Worm (Caenorhabditis elegans) whole organism, L4 larva: ENCODE results near the gene F22B5.5.

Experiments used
- F26F4.8 ChIP-seq: fragments of 200-800 bp; sonication (Bioruptor generic); conservative IDR thresholded peaks from 2 replicates; pipeline ENCODE4 v1.3.6; 2022; ENCODE audit warnings: missing genetic modification characterization, missing compliant biosample characterization
- F37D6.2 ChIP-seq: sonication (generic microtip); optimal IDR thresholded peaks from 2 replicates; lab custom pipeline; 2016; ENCODE audit warnings: mild to moderate bottlenecking, missing genetic modification characterization, missing compliant biosample characterization
- R02D3.7 ChIP-seq: fragments of 150-350 bp; sonication (generic microtip); optimal IDR thresholded peaks from 3 replicates; lab custom pipeline; 2014; ENCODE audit warnings: missing biosample characterization, missing genetic modification characterization
- ZK337.2 ChIP-seq: fragments of 200-800 bp; sonication (Bioruptor generic); IDR thresholded peaks from 2 replicates; pipeline ENCODE4 v1.3.6; 2022; ENCODE audit warnings: missing genetic modification reagents, missing genetic modification characterization, missing compliant biosample characterization
- ZK546.5 ChIP-seq, 2 experiments: sonication (generic microtip); optimal IDR thresholded peaks; 2 replicates each; lab custom pipeline; 2017; ENCODE audit warnings: missing biosample characterization in 2 of 2, missing genetic modification characterization in 2 of 2
- attf-4 ChIP-seq: sonication (generic microtip); optimal IDR thresholded peaks from 3 replicates; lab custom pipeline; 2017; ENCODE audit warnings: missing biosample characterization, missing genetic modification characterization
- ceh-20 ChIP-seq: fragments of 200-800 bp; sonication (Bioruptor generic); IDR thresholded peaks from 2 replicates; pipeline ENCODE4 v1.3.6; 2022; ENCODE audit warnings: missing genetic modification reagents, missing genetic modification characterization, missing compliant biosample characterization
- ceh-32 ChIP-seq: sonication (generic microtip); optimal IDR thresholded peaks from 2 replicates; lab custom pipeline; 2016; ENCODE audit warnings: mild to moderate bottlenecking, missing genetic modification characterization, missing compliant biosample characterization; ENCODE audit not compliant: poor library complexity
- ceh-62 ChIP-seq: sonication (generic microtip); optimal IDR thresholded peaks from 2 replicates; lab custom pipeline; 2017; ENCODE audit warnings: missing biosample characterization, missing genetic modification characterization
- ces-1 ChIP-seq: fragments of 150-350 bp; sonication (generic microtip); optimal IDR thresholded peaks from 4 replicates; lab custom pipeline; 2014; ENCODE audit warnings: missing biosample characterization, missing genetic modification reagents, missing genetic modification characterization
- ctbp-1 ChIP-seq: fragments of 200-800 bp; sonication (Bioruptor generic); IDR thresholded peaks from 2 replicates; pipeline ENCODE4 v1.3.6; 2022; ENCODE audit warnings: missing genetic modification reagents, missing genetic modification characterization, missing compliant biosample characterization
- dmd-6 ChIP-seq: fragments of 200-800 bp; sonication (Bioruptor generic); IDR thresholded peaks from 2 replicates; pipeline ENCODE4 v1.3.6; 2022; ENCODE audit warnings: missing genetic modification reagents, missing genetic modification characterization, missing compliant biosample characterization
- dmd-9 ChIP-seq: fragments of 200-800 bp; sonication (Bioruptor generic); IDR thresholded peaks from 2 replicates; pipeline ENCODE4 v1.3.6; 2022; ENCODE audit warnings: missing genetic modification reagents, missing genetic modification characterization, missing compliant biosample characterization
- dpl-1 ChIP-seq: fragments of 150-350 bp; optimal IDR thresholded peaks from 2 replicates; lab custom pipeline; 2014; ENCODE audit warnings: missing biosample characterization, missing genetic modification reagents, missing genetic modification characterization
- duxl-1 ChIP-seq: sonication (generic microtip); optimal IDR thresholded peaks from 2 replicates; lab custom pipeline; 2016; ENCODE audit warnings: mild to moderate bottlenecking, missing genetic modification characterization, moderate library complexity, missing compliant biosample characterization; ENCODE audit not compliant: poor library complexity
- dve-1 ChIP-seq: sonication (generic microtip); optimal IDR thresholded peaks from 2 replicates; lab custom pipeline; 2017; ENCODE audit warnings: antibody characterized with exemption, mild to moderate bottlenecking, missing genetic modification characterization, missing compliant biosample characterization; ENCODE audit not compliant: insufficient read depth
- egl-27 ChIP-seq: sonication (generic microtip); optimal IDR thresholded peaks from 3 replicates; lab custom pipeline; 2017; ENCODE audit warnings: missing biosample characterization, missing genetic modification reagents, missing genetic modification characterization
- fkh-10 ChIP-seq: fragments of 150-350 bp; optimal IDR thresholded peaks from 2 replicates; lab custom pipeline; 2014; ENCODE audit warnings: missing biosample characterization, missing genetic modification reagents, missing genetic modification characterization
- hif-1 ChIP-seq, 2 experiments: sonication (generic microtip); optimal IDR thresholded peaks; 2 replicates each; lab custom pipeline; 2016 to 2017; ENCODE audit warnings: missing compliant biosample characterization in 2 of 2, missing genetic modification characterization in 2 of 2, missing genetic modification reagents in 2 of 2, missing genotype in 2 of 2, mild to moderate bottlenecking in 1 of 2
- hlh-11 ChIP-seq: fragments of 200-800 bp; sonication (Bioruptor generic); optimal IDR thresholded peaks from 2 replicates; lab custom pipeline; 2018; ENCODE audit warnings: mild to moderate bottlenecking, missing genetic modification characterization, missing compliant biosample characterization
- hlh-30 ChIP-seq: sonication (generic microtip); optimal IDR thresholded peaks from 2 replicates; lab custom pipeline; 2017; ENCODE audit warnings: antibody characterized with exemption, mild to moderate bottlenecking, missing genetic modification characterization, missing compliant biosample characterization; ENCODE audit not compliant: insufficient read depth
- lim-7 ChIP-seq: fragments of 200-800 bp; sonication (Bioruptor generic); IDR thresholded peaks from 2 replicates; pipeline ENCODE4 v1.3.6; 2022; ENCODE audit warnings: missing genetic modification characterization, missing compliant biosample characterization
- lin-1 ChIP-seq: fragments of 200-800 bp; sonication (Bioruptor generic); IDR thresholded peaks from 2 replicates; pipeline ENCODE4 v1.3.6; 2022; ENCODE audit warnings: missing genetic modification reagents, missing genetic modification characterization, missing compliant biosample characterization
- lin-13 ChIP-seq: fragments of 150-350 bp; optimal IDR thresholded peaks from 2 replicates; lab custom pipeline; 2014; ENCODE audit warnings: missing biosample characterization, missing genetic modification reagents, missing genetic modification characterization
- lin-15B ChIP-seq: fragments of 150-350 bp; sonication (generic microtip); optimal IDR thresholded peaks from 3 replicates; lab custom pipeline; 2014; ENCODE audit warnings: missing biosample characterization, missing genetic modification characterization
- lin-39 ChIP-seq: fragments of 150-350 bp; optimal IDR thresholded peaks from 2 replicates; lab custom pipeline; 2014; ENCODE audit warnings: missing biosample characterization, missing genetic modification reagents, missing genetic modification characterization
- lsy-2 ChIP-seq, 2 experiments: fragments of 150-350 bp in 1 of 2; sonication (generic microtip) in 1 of 2; optimal IDR thresholded peaks; 2 replicates each; lab custom pipeline; 2014 to 2017; ENCODE audit warnings: missing biosample characterization in 2 of 2, missing genetic modification characterization in 2 of 2
- madf-9 ChIP-seq: fragments of 200-800 bp; sonication (Bioruptor generic); conservative IDR thresholded peaks from 2 replicates; pipeline ENCODE4 v1.3.6; 2022; ENCODE audit warnings: missing genetic modification reagents, missing genetic modification characterization, missing compliant biosample characterization
- mdl-1 ChIP-seq, 2 experiments: fragments of 150-350 bp in 1 of 2; sonication (generic microtip) in 1 of 2; optimal IDR thresholded peaks; 2 replicates each; lab custom pipeline; 2014 to 2017; ENCODE audit warnings: missing biosample characterization in 2 of 2, missing genetic modification characterization in 2 of 2
- mdt-29 ChIP-seq: fragments of 200-800 bp; sonication (Bioruptor generic); IDR thresholded peaks from 2 replicates; pipeline ENCODE4 v1.3.6; 2022; ENCODE audit warnings: missing genetic modification reagents, missing genetic modification characterization, missing compliant biosample characterization
- mes-2 ChIP-seq: sonication (generic microtip); optimal IDR thresholded peaks from 2 replicates; lab custom pipeline; 2016; ENCODE audit warnings: missing genotype, mild to moderate bottlenecking, missing genetic modification characterization, missing compliant biosample characterization; ENCODE audit not compliant: poor library complexity, severe bottlenecking
- mxl-2 ChIP-seq: fragments of 200-800 bp; sonication (Bioruptor generic); conservative IDR thresholded peaks from 2 replicates; pipeline ENCODE4 v1.3.6; 2022; ENCODE audit warnings: missing genetic modification reagents, missing genetic modification characterization, missing compliant biosample characterization
- nhr-237 ChIP-seq: sonication (generic microtip); optimal IDR thresholded peaks from 2 replicates; lab custom pipeline; 2017; ENCODE audit warnings: missing biosample characterization, missing genetic modification characterization
- nhr-28 ChIP-seq: fragments of 150-350 bp; optimal IDR thresholded peaks from 2 replicates; lab custom pipeline; 2014; ENCODE audit warnings: missing biosample characterization, missing genetic modification characterization
- nhr-42 ChIP-seq: fragments of 200-800 bp; sonication (Bioruptor generic); IDR thresholded peaks from 2 replicates; pipeline ENCODE4 v1.3.6; 2022; ENCODE audit warnings: missing genetic modification characterization, missing compliant biosample characterization
- nhr-48 ChIP-seq: sonication (generic microtip); optimal IDR thresholded peaks from 2 replicates; lab custom pipeline; 2016; ENCODE audit warnings: mild to moderate bottlenecking, missing genetic modification characterization, missing compliant biosample characterization
- nhr-77 ChIP-seq: fragments of 150-350 bp; optimal IDR thresholded peaks from 2 replicates; lab custom pipeline; 2014; ENCODE audit warnings: missing biosample characterization, missing genetic modification characterization
- pha-4 ChIP-seq, 2 experiments: fragments of 150-350 bp in 1 of 2; fragments of 200-800 bp in 1 of 2; sonication (Bioruptor generic) in 1 of 2; IDR thresholded peaks in 1 of 2; optimal IDR thresholded peaks in 1 of 2; 2 replicates each; pipeline versions ENCODE4 v1.3.6 to Lab custom; 2014 to 2022; ENCODE audit warnings: missing genetic modification characterization in 2 of 2, missing genetic modification reagents in 2 of 2, missing biosample characterization in 1 of 2, missing compliant biosample characterization in 1 of 2
- php-3 ChIP-seq: fragments of 200-800 bp; sonication (Bioruptor generic); IDR thresholded peaks from 2 replicates; pipeline ENCODE4 v1.3.6; 2022; ENCODE audit warnings: missing genetic modification reagents, missing genetic modification characterization, missing compliant biosample characterization
- saeg-2 ChIP-seq: fragments of 200-800 bp; sonication (Bioruptor generic); IDR thresholded peaks from 2 replicates; pipeline ENCODE4 v1.3.6; 2022; ENCODE audit warnings: missing genetic modification reagents, missing genetic modification characterization, missing compliant biosample characterization
- set-16 ChIP-seq: fragments of 200-800 bp; sonication (Bioruptor generic); IDR thresholded peaks from 2 replicates; pipeline ENCODE4 v1.3.6; 2022; ENCODE audit warnings: missing genetic modification reagents, missing genetic modification characterization, missing compliant biosample characterization
- spr-1 ChIP-seq: sonication (generic microtip); optimal IDR thresholded peaks from 2 replicates; lab custom pipeline; 2016; ENCODE audit warnings: mild to moderate bottlenecking, missing genetic modification characterization, missing compliant biosample characterization
- tag-97 ChIP-seq: fragments of 200-800 bp; sonication (Bioruptor generic); IDR thresholded peaks from 2 replicates; pipeline ENCODE4 v1.3.6; 2022; ENCODE audit warnings: missing genetic modification characterization, missing compliant biosample characterization
- unc-130 ChIP-seq: sonication (generic microtip); optimal IDR thresholded peaks from 2 replicates; lab custom pipeline; 2016; ENCODE audit warnings: missing genetic modification reagents, missing genetic modification characterization, missing compliant biosample characterization
- unc-62 ChIP-seq, 3 experiments: fragments of 150-350 bp in 1 of 3; sonication (generic microtip); optimal IDR thresholded peaks in 2 of 3; peaks in 1 of 3; 1 replicate in 1 of 3; 2 replicates in 2 of 3; lab custom pipeline; 2014 to 2017; ENCODE audit warnings: missing biosample characterization in 3 of 3, missing genetic modification characterization in 3 of 3, missing genetic modification reagents in 3 of 3, missing genotype in 1 of 3
- zfp-2 ChIP-seq: sonication (generic microtip); optimal IDR thresholded peaks from 2 replicates; lab custom pipeline; 2016; ENCODE audit warnings: mild to moderate bottlenecking, missing genetic modification characterization, missing compliant biosample characterization
- zfp-3 ChIP-seq: fragments of 200-800 bp; sonication (Bioruptor generic); conservative IDR thresholded peaks from 2 replicates; pipeline ENCODE4 v1.3.6; 2022; ENCODE audit warnings: missing genetic modification reagents, missing genetic modification characterization, missing compliant biosample characterization
- zip-11 ChIP-seq: fragments of 200-800 bp; sonication (Bioruptor generic); IDR thresholded peaks from 2 replicates; pipeline ENCODE4 v1.3.6; 2022; ENCODE audit warnings: missing genetic modification characterization, missing compliant biosample characterization
- zip-2 ChIP-seq: fragments of 150-350 bp; optimal IDR thresholded peaks from 2 replicates; lab custom pipeline; 2014; ENCODE audit warnings: missing biosample characterization, missing genetic modification characterization

Gene F22B5.5

ce11 chrII:8441519-8441918 is 12.9 kb downstream of the F22B5.5 start (continued):
- TF ChIP-seq egl-27 (tag; lab: Kevin White, UChicago) (no peak), F26F4.8 (GFP tag; lab: Robert Waterston, UW) (peak; percentile 99), php-3 (GFP tag; lab: Robert Waterston, UW) (peak; percentile 77), saeg-2 (GFP tag; lab: Robert Waterston, UW) (peak; percentile 31; the same call in 1 of the 2 replicates), nhr-237 (tag; lab: Kevin White, UChicago) (no peak), ces-1 (GFP tag; lab: Kevin White, UChicago) (no peak), attf-4 (tag; lab: Kevin White, UChicago) (no peak), mdt-29 (GFP tag; lab: Robert Waterston, UW) (peak; percentile 69; the same call in 1 of the 2 replicates), ceh-20 (GFP tag; lab: Robert Waterston, UW) (peak; percentile 71; the same call in 1 of the 2 replicates), lin-15B (no peak), pha-4 (GFP tag; IDR thresholded peaks at IDR 0.05; lab: Robert Waterston, UW) (peak; percentile 92), pha-4 (tag; optimal IDR thresholded peaks at IDR 0.05; lab: Kevin White, UChicago) (no peak), dmd-6 (peak; percentile 20; the same call in 1 of the 2 replicates), lin-1 (GFP tag; lab: Robert Waterston, UW) (peak; percentile 75), ctbp-1 (GFP tag; lab: Robert Waterston, UW) (peak; percentile 80), nhr-28 (tag; lab: Kevin White, UChicago) (no peak), tag-97 (no peak), unc-62 (GFP tag; optimal IDR thresholded peaks at IDR 0.05 in 1 of 2; lab: Kevin White, UChicago) (no peak), unc-62 (tag; optimal IDR thresholded peaks at IDR 0.05; lab: Kevin White, UChicago) (no peak), dpl-1 (GFP tag; lab: Kevin White, UChicago) (no peak), ceh-32 (tag; lab: Kevin White, UChicago) (no peak), lin-39 (no peak), dmd-9 (GFP tag; lab: Robert Waterston, UW) (peak; percentile 72), hif-1 (tag; optimal IDR thresholded peaks at IDR 0.05; lab: Kevin White, UChicago) (peak in 1 of 2 experiments; percentile 35), hlh-11 (tag; lab: Kevin White, UChicago) (peak; percentile 4), nhr-48 (tag; lab: Kevin White, UChicago) (peak; percentile 46), hlh-30 (tag; lab: Kevin White, UChicago) (no peak), lsy-2 (tag; optimal IDR thresholded peaks at IDR 0.05; lab: Kevin White, UChicago) (peak in 1 of 2 experiments; percentile 32), madf-9 (GFP tag; lab: Robert Waterston, UW) (no peak), lim-7 (GFP tag; lab: Robert Waterston, UW) (peak; percentile 96), F37D6.2 (tag; lab: Kevin White, UChicago) (no peak), ZK337.2 (GFP tag; lab: Robert Waterston, UW) (0 out of 2 replicates have a peak, but pooled peaks have one; percentile 25), lin-13 (GFP tag; lab: Kevin White, UChicago) (no peak), ZK546.5 (tag; optimal IDR thresholded peaks at IDR 0.05; lab: Kevin White, UChicago) (no peak), mes-2 (peak; percentile 79), dve-1 (tag; lab: Kevin White, UChicago) (no peak), set-16 (GFP tag; lab: Robert Waterston, UW) (no peak), zip-2 (tag; lab: Kevin White, UChicago) (no peak), R02D3.7 (tag; lab: Kevin White, UChicago) (peak; percentile 21), spr-1 (tag; lab: Kevin White, UChicago) (peak; percentile 84), nhr-77 (tag; lab: Kevin White, UChicago) (no peak), zip-11 (GFP tag; lab: Robert Waterston, UW) (no peak), mxl-2 (GFP tag; lab: Robert Waterston, UW) (0 out of 2 replicates have a peak, but pooled peaks have one; percentile 54), mdl-1 (tag; optimal IDR thresholded peaks at IDR 0.05; lab: Kevin White, UChicago) (no peak), ceh-62 (tag; lab: Kevin White, UChicago) (no peak), zfp-3 (peak; percentile 79; the same call in 1 of the 2 replicates), unc-130 (peak; percentile 38), duxl-1 (tag; lab: Kevin White, UChicago) (peak; percentile 80), fkh-10 (GFP tag; lab: Kevin White, UChicago) (no peak), nhr-42 (GFP tag; lab: Robert Waterston, UW) (peak; percentile 82; the same call in 1 of the 2 replicates), zfp-2 (tag; lab: Kevin White, UChicago) (no peak)
